Worm (Caenorhabditis elegans) whole organism, L3 larva: ENCODE results near the gene srx-36.

Source experiments
- R02D3.7 ChIP-seq: fragments of 150-350 bp; optimal IDR thresholded peaks from 2 replicates; lab custom pipeline; 2014; ENCODE audit warnings: missing biosample characterization, missing genetic modification characterization
- ZK546.5 ChIP-seq: sonication (generic microtip); optimal IDR thresholded peaks from 2 replicates; lab custom pipeline; 2017; ENCODE audit warnings: missing biosample characterization, missing genetic modification characterization
- aly-2 ChIP-seq: fragments of 150-350 bp; optimal IDR thresholded peaks from 2 replicates; lab custom pipeline; 2014; ENCODE audit warnings: missing biosample characterization, missing genetic modification characterization
- ceh-16 ChIP-seq: sonication (generic microtip); optimal IDR thresholded peaks from 2 replicates; lab custom pipeline; 2017; ENCODE audit warnings: missing biosample characterization, missing genetic modification characterization
- ceh-82 ChIP-seq: fragments of 150-350 bp; optimal IDR thresholded peaks from 2 replicates; lab custom pipeline; 2014; ENCODE audit warnings: missing biosample characterization, missing genetic modification characterization
- egl-27 ChIP-seq: sonication (generic microtip); optimal IDR thresholded peaks from 4 replicates; lab custom pipeline; 2017; ENCODE audit warnings: missing biosample characterization, missing genetic modification reagents, missing genetic modification characterization
- elt-1 ChIP-seq: fragments of 150-350 bp; optimal IDR thresholded peaks from 2 replicates; lab custom pipeline; 2014; ENCODE audit warnings: missing biosample characterization, missing genetic modification characterization
- elt-2 ChIP-seq: sonication (generic microtip); optimal IDR thresholded peaks from 2 replicates; lab custom pipeline; 2016; ENCODE audit warnings: missing genetic modification reagents, mild to moderate bottlenecking, missing genetic modification characterization, missing compliant biosample characterization
- elt-3 ChIP-seq, 3 experiments: fragments of 150-350 bp in 1 of 3; sonication (generic microtip) in 2 of 3; optimal IDR thresholded peaks; 2 replicates in 2 of 3; 4 replicates in 1 of 3; lab custom pipeline; 2014 to 2017; ENCODE audit warnings: missing biosample characterization in 3 of 3, missing genetic modification characterization in 3 of 3
- eor-1 ChIP-seq, 2 experiments: fragments of 150-350 bp; optimal IDR thresholded peaks; 2 replicates each; lab custom pipeline; 2014 to 2018; ENCODE audit warnings: missing biosample characterization in 2 of 2, missing genetic modification characterization in 2 of 2
- fos-1 ChIP-seq: fragments of 150-350 bp; optimal IDR thresholded peaks from 2 replicates; lab custom pipeline; 2014; ENCODE audit warnings: missing biosample characterization, missing genetic modification characterization
- hmg-11 ChIP-seq: sonication (generic microtip); optimal IDR thresholded peaks from 2 replicates; lab custom pipeline; 2016; ENCODE audit warnings: missing genetic modification characterization, missing compliant biosample characterization
- jun-1 ChIP-seq: fragments of 150-350 bp; optimal IDR thresholded peaks from 2 replicates; lab custom pipeline; 2014; ENCODE audit warnings: missing biosample characterization, missing genetic modification reagents, missing genetic modification characterization
- lin-39 ChIP-seq: fragments of 150-350 bp; optimal IDR thresholded peaks from 2 replicates; lab custom pipeline; 2018; ENCODE audit warnings: missing biosample characterization, missing genetic modification reagents, missing genetic modification characterization
- lsy-12 ChIP-seq: sonication (generic microtip); optimal IDR thresholded peaks from 2 replicates; lab custom pipeline; 2016; ENCODE audit warnings: mild to moderate bottlenecking, missing genetic modification characterization, missing compliant biosample characterization
- nfya-1 ChIP-seq: sonication (generic microtip); optimal IDR thresholded peaks from 2 replicates; lab custom pipeline; 2017; ENCODE audit warnings: missing genetic modification characterization, mild to moderate bottlenecking, missing compliant biosample characterization, antibody characterized with exemption, moderate library complexity; ENCODE audit not compliant: insufficient read depth
- nhr-11 ChIP-seq: fragments of 150-350 bp; optimal IDR thresholded peaks from 2 replicates; lab custom pipeline; 2014; ENCODE audit warnings: missing biosample characterization, missing genetic modification characterization
- nhr-12 ChIP-seq: fragments of 150-350 bp; optimal IDR thresholded peaks from 2 replicates; lab custom pipeline; 2014; ENCODE audit warnings: missing biosample characterization, missing genetic modification characterization
- nhr-23 ChIP-seq: fragments of 150-350 bp; optimal IDR thresholded peaks from 2 replicates; lab custom pipeline; 2014; ENCODE audit warnings: missing biosample characterization, missing genetic modification reagents, missing genetic modification characterization
- nhr-237 ChIP-seq: fragments of 150-350 bp; optimal IDR thresholded peaks from 2 replicates; lab custom pipeline; 2014; ENCODE audit warnings: missing biosample characterization, missing genetic modification characterization
- nhr-25 ChIP-seq: sonication (generic microtip); optimal IDR thresholded peaks from 2 replicates; lab custom pipeline; 2017; ENCODE audit warnings: missing biosample characterization, missing genetic modification characterization
- nhr-67 ChIP-seq: fragments of 150-350 bp; optimal IDR thresholded peaks from 2 replicates; lab custom pipeline; 2014; ENCODE audit warnings: missing biosample characterization, missing genetic modification characterization
- nhr-76 ChIP-seq: fragments of 150-350 bp; sonication (generic microtip); optimal IDR thresholded peaks from 5 replicates; lab custom pipeline; 2014; ENCODE audit warnings: missing biosample characterization, missing genetic modification characterization
- nhr-77 ChIP-seq: fragments of 150-350 bp; optimal IDR thresholded peaks from 2 replicates; lab custom pipeline; 2014; ENCODE audit warnings: missing biosample characterization, missing genetic modification characterization
- pha-4 ChIP-seq: fragments of 150-350 bp; optimal IDR thresholded peaks from 2 replicates; lab custom pipeline; 2014; ENCODE audit warnings: missing biosample characterization, missing genetic modification reagents, missing genetic modification characterization
- pqm-1 ChIP-seq: fragments of 150-350 bp; optimal IDR thresholded peaks from 2 replicates; lab custom pipeline; 2017; ENCODE audit warnings: missing biosample characterization, missing genetic modification characterization, inconsistent platforms
- snpc-4 ChIP-seq: fragments of 150-350 bp; optimal IDR thresholded peaks from 2 replicates; lab custom pipeline; 2014; ENCODE audit warnings: missing biosample characterization, missing genetic modification characterization
- unc-62 ChIP-seq: fragments of 150-350 bp; sonication (generic microtip); optimal IDR thresholded peaks from 4 replicates; lab custom pipeline; 2014; ENCODE audit warnings: missing biosample characterization, missing genetic modification reagents, missing genetic modification characterization
- zag-1 ChIP-seq: fragments of 150-350 bp; optimal IDR thresholded peaks from 2 replicates; lab custom pipeline; 2014; ENCODE audit warnings: missing biosample characterization, missing genetic modification characterization

Gene srx-36

ce11 chrV:7150570-7150969 is 19.7 kb upstream of the srx-36 start, which contains the start of gene F10D2.8:
F10D2.8 (minus strand) TSS chrV:7150714.
- TF ChIP-seq pqm-1 (tag; lab: Kevin White, UChicago) (peak; percentile 95), elt-2 (peak; percentile 89), pha-4 (tag; lab: Kevin White, UChicago) (peak; percentile 35), jun-1 (tag; lab: Kevin White, UChicago) (peak; percentile 21), nhr-11 (tag; lab: Kevin White, UChicago) (no peak), nfya-1 (tag; lab: Kevin White, UChicago) (no peak), lin-39 (no peak), ceh-82 (tag; lab: Kevin White, UChicago) (no peak), hmg-11 (tag; lab: Kevin White, UChicago) (no peak)

- TF ChIP-seq hmg-11 (tag; lab: Kevin White, UChicago) (no peak), nfya-1 (tag; lab: Kevin White, UChicago) (no peak), nhr-12 (tag; lab: Kevin White, UChicago) (no peak), fos-1 (no peak), lsy-12 (tag; lab: Kevin White, UChicago) (no peak), ZK546.5 (tag; lab: Kevin White, UChicago) (no peak), elt-1 (no peak)
Observed at ce11 chrV:7147370-7147769, 16.5 kb upstream of the srx-36 start, which contains the start of gene ugt-38. ugt-38 (minus strand) TSS chrV:7147470.

- TF ChIP-seq elt-2 = peak; percentile 33
- no peak for TF ChIP-seq lin-39
Observed at ce11 chrV:7145250-7145850, 14.5 kb upstream of the srx-36 start, which contains the start of gene ugt-37. ugt-37 (minus strand) TSS chrV:7145318.

ce11 chrV:7142661-7143060 is 11.8 kb upstream of the srx-36 start:
- TF ChIP-seq pqm-1 (tag; lab: Kevin White, UChicago) = peak; percentile 46
- no peak for TF ChIP-seq nhr-76 (tag; lab: Kevin White, UChicago)
- no peak for TF ChIP-seq lsy-12 (tag; lab: Kevin White, UChicago)
- no peak for TF ChIP-seq fos-1
- no peak for TF ChIP-seq ZK546.5 (tag; lab: Kevin White, UChicago)
- no peak for TF ChIP-seq hmg-11 (tag; lab: Kevin White, UChicago)
- peak; percentile 68 for TF ChIP-seq snpc-4 (tag; lab: Kevin White, UChicago)
- TF ChIP-seq elt-1 = no peak
- no peak for TF ChIP-seq elt-3 (tag; optimal IDR thresholded peaks at IDR 0.05; lab: Kevin White, UChicago)
- TF ChIP-seq elt-2 = peak; percentile 33

ce11 chrV:7141864-7142263 is 11.0 kb upstream of the srx-36 start, which contains the start of gene ugt-40:
ugt-40 (minus strand) TSS chrV:7141964.
- no peak for TF ChIP-seq R02D3.7
- no peak for TF ChIP-seq ceh-16
- TF ChIP-seq lsy-12 (tag; lab: Kevin White, UChicago) = no peak
- TF ChIP-seq unc-62 = no peak
- TF ChIP-seq jun-1 (tag; lab: Kevin White, UChicago) = no peak
- no peak for TF ChIP-seq nhr-11 (tag; lab: Kevin White, UChicago)
- TF ChIP-seq nhr-77 (tag; lab: Kevin White, UChicago) = no peak
- no peak for TF ChIP-seq eor-1 (tag; optimal IDR thresholded peaks at IDR 0.05; lab: Kevin White, UChicago)
- no peak for TF ChIP-seq pha-4 (tag; lab: Kevin White, UChicago)
- no peak for TF ChIP-seq aly-2
- TF ChIP-seq nhr-25 (tag; lab: Kevin White, UChicago) = no peak
- TF ChIP-seq elt-3 (tag; optimal IDR thresholded peaks at IDR 0.05; lab: Kevin White, UChicago) = no peak
- no peak for TF ChIP-seq ZK546.5 (tag; lab: Kevin White, UChicago)
- no peak for TF ChIP-seq egl-27 (tag; lab: Kevin White, UChicago)
- TF ChIP-seq nhr-67 = no peak
- no peak for TF ChIP-seq nhr-23
- no peak for TF ChIP-seq pqm-1 (tag; lab: Kevin White, UChicago)
- TF ChIP-seq nhr-237 (tag; lab: Kevin White, UChicago) = no peak
- no peak for TF ChIP-seq fos-1
- TF ChIP-seq zag-1 (tag; lab: Kevin White, UChicago) = no peak
- TF ChIP-seq, all 47 proteins: peak for 0

- no peak for TF ChIP-seq nhr-23
- peak; percentile 7 for TF ChIP-seq pqm-1 (tag; lab: Kevin White, UChicago)
- no peak for TF ChIP-seq pha-4 (tag; lab: Kevin White, UChicago)
- TF ChIP-seq, all 47 proteins: peak for 1
Observed at ce11 chrV:7140368-7140767, 9.5 kb upstream of the srx-36 start.
